Worm (Caenorhabditis elegans) whole organism, mixed stage, embryonic: ENCODE results near the gene atg-16.2.

Experiments used
- M03D4.4 ChIP-seq: sonication (generic microtip); optimal IDR thresholded peaks from 2 replicates; lab custom pipeline; 2017; ENCODE audit warnings: mild to moderate bottlenecking, missing genetic modification characterization, missing compliant biosample characterization
- bed-3 ChIP-seq: fragments of 200-800 bp; sonication (Bioruptor generic); optimal IDR thresholded peaks from 3 replicates; lab custom pipeline; 2018; ENCODE audit warnings: mild to moderate bottlenecking, missing genetic modification characterization, moderate library complexity, missing compliant biosample characterization
- blmp-1 ChIP-seq: fragments of 150-350 bp; optimal IDR thresholded peaks from 2 replicates; lab custom pipeline; 2014; ENCODE audit warnings: missing biosample characterization, missing genetic modification characterization
- ceh-39 ChIP-seq: fragments of 150-350 bp; optimal IDR thresholded peaks from 2 replicates; lab custom pipeline; 2014; ENCODE audit warnings: missing biosample characterization, missing genetic modification characterization
- ceh-43 ChIP-seq: fragments of 200-800 bp; sonication (Bioruptor generic); optimal IDR thresholded peaks from 2 replicates; lab custom pipeline; 2018; ENCODE audit warnings: mild to moderate bottlenecking, missing genetic modification characterization, moderate library complexity, missing compliant biosample characterization
- ceh-83 ChIP-seq: fragments of 200-800 bp; sonication (Bioruptor generic); optimal IDR thresholded peaks from 2 replicates; lab custom pipeline; 2018; ENCODE audit warnings: mild to moderate bottlenecking, missing genetic modification characterization, missing compliant biosample characterization
- ces-1 ChIP-seq: fragments of 150-350 bp; optimal IDR thresholded peaks from 2 replicates; lab custom pipeline; 2014; ENCODE audit warnings: missing biosample characterization, missing genetic modification reagents, missing genetic modification characterization
- cnd-1 ChIP-seq: fragments of 200-800 bp; sonication (Bioruptor generic); optimal IDR thresholded peaks from 2 replicates; lab custom pipeline; 2018; ENCODE audit warnings: mild to moderate bottlenecking, missing genetic modification characterization, missing compliant biosample characterization
- drap-1 ChIP-seq: fragments of 200-800 bp; sonication (Bioruptor generic); optimal IDR thresholded peaks from 3 replicates; lab custom pipeline; 2018; ENCODE audit warnings: mild to moderate bottlenecking, missing genetic modification characterization, missing compliant biosample characterization
- elt-1 ChIP-seq: sonication (generic microtip); optimal IDR thresholded peaks from 2 replicates; lab custom pipeline; 2017; ENCODE audit warnings: missing genetic modification characterization, mild to moderate bottlenecking, missing compliant biosample characterization, antibody characterized with exemption, moderate library complexity, borderline replicate concordance; ENCODE audit not compliant: insufficient read depth
- elt-3 ChIP-seq: fragments of 150-350 bp; optimal IDR thresholded peaks from 2 replicates; lab custom pipeline; 2014; ENCODE audit warnings: missing biosample characterization, missing genetic modification characterization
- flh-1 ChIP-seq: fragments of 200-800 bp; sonication (Bioruptor generic); optimal IDR thresholded peaks from 2 replicates; lab custom pipeline; 2018; ENCODE audit warnings: mild to moderate bottlenecking, missing genetic modification characterization, moderate library complexity, missing compliant biosample characterization
- ham-2 ChIP-seq: fragments of 200-800 bp; sonication (Bioruptor generic); optimal IDR thresholded peaks from 2 replicates; lab custom pipeline; 2018; ENCODE audit warnings: mild to moderate bottlenecking, missing genetic modification characterization, missing compliant biosample characterization
- hlh-1 ChIP-seq: fragments of 150-350 bp; optimal IDR thresholded peaks from 2 replicates; lab custom pipeline; 2014; ENCODE audit warnings: missing biosample characterization, missing genetic modification reagents, missing genetic modification characterization
- lin-13 ChIP-seq: fragments of 150-350 bp; optimal IDR thresholded peaks from 2 replicates; lab custom pipeline; 2014; ENCODE audit warnings: missing biosample characterization, missing genetic modification characterization
- lin-32 ChIP-seq: fragments of 200-800 bp; sonication (Bioruptor generic); optimal IDR thresholded peaks from 2 replicates; lab custom pipeline; 2018; ENCODE audit warnings: mild to moderate bottlenecking, missing genetic modification characterization, missing compliant biosample characterization
- lsy-2 ChIP-seq: fragments of 150-350 bp; optimal IDR thresholded peaks from 2 replicates; lab custom pipeline; 2014; ENCODE audit warnings: missing biosample characterization, missing genetic modification characterization
- mab-5 ChIP-seq: fragments of 150-350 bp; optimal IDR thresholded peaks from 2 replicates; lab custom pipeline; 2014; ENCODE audit warnings: missing biosample characterization, missing genetic modification characterization
- mls-2 ChIP-seq: sonication (generic microtip); optimal IDR thresholded peaks from 2 replicates; lab custom pipeline; 2016; ENCODE audit warnings: mild to moderate bottlenecking, missing genetic modification characterization, moderate library complexity, missing compliant biosample characterization
- nhr-12 ChIP-seq: fragments of 150-350 bp; optimal IDR thresholded peaks from 2 replicates; lab custom pipeline; 2014; ENCODE audit warnings: missing biosample characterization, missing genetic modification characterization
- nhr-2 ChIP-seq: fragments of 150-350 bp; optimal IDR thresholded peaks from 2 replicates; lab custom pipeline; 2014; ENCODE audit warnings: missing biosample characterization, missing genetic modification characterization
- nhr-237 ChIP-seq: fragments of 150-350 bp; optimal IDR thresholded peaks from 2 replicates; lab custom pipeline; 2014; ENCODE audit warnings: missing biosample characterization, missing genetic modification characterization
- nhr-28 ChIP-seq: fragments of 150-350 bp; optimal IDR thresholded peaks from 2 replicates; lab custom pipeline; 2014; ENCODE audit warnings: missing biosample characterization, missing genetic modification characterization
- nhr-76 ChIP-seq: sonication (generic microtip); optimal IDR thresholded peaks from 2 replicates; lab custom pipeline; 2017; ENCODE audit warnings: missing biosample characterization, missing genetic modification characterization
- pha-4 ChIP-seq: fragments of 150-350 bp; optimal IDR thresholded peaks from 2 replicates; lab custom pipeline; 2018; ENCODE audit warnings: missing biosample characterization, missing genetic modification reagents, missing genetic modification characterization
- sem-2 ChIP-seq: fragments of 200-800 bp; sonication (Bioruptor generic); optimal IDR thresholded peaks from 2 replicates; lab custom pipeline; 2018; ENCODE audit warnings: mild to moderate bottlenecking, missing genetic modification characterization, missing compliant biosample characterization
- snpc-4 ChIP-seq: fragments of 150-350 bp; optimal IDR thresholded peaks from 2 replicates; lab custom pipeline; 2014; ENCODE audit warnings: missing biosample characterization, missing genetic modification characterization
- sptf-1 ChIP-seq: sonication (generic microtip); optimal IDR thresholded peaks from 2 replicates; lab custom pipeline; 2017; ENCODE audit warnings: mild to moderate bottlenecking, missing genetic modification characterization, moderate library complexity, missing compliant biosample characterization
- tbx-8 ChIP-seq: fragments of 200-800 bp; sonication (Bioruptor generic); optimal IDR thresholded peaks from 2 replicates; lab custom pipeline; 2018; ENCODE audit warnings: mild to moderate bottlenecking, missing genetic modification characterization, moderate library complexity, missing compliant biosample characterization
- unc-120 ChIP-seq: sonication (generic microtip); optimal IDR thresholded peaks from 2 replicates; lab custom pipeline; 2017; ENCODE audit warnings: missing genetic modification characterization, missing compliant biosample characterization; ENCODE audit not compliant: poor library complexity, severe bottlenecking
- unc-39 ChIP-seq: fragments of 150-350 bp; optimal IDR thresholded peaks from 2 replicates; lab custom pipeline; 2014; ENCODE audit warnings: missing biosample characterization, missing genetic modification characterization
- zip-8 ChIP-seq: fragments of 150-350 bp; optimal IDR thresholded peaks from 2 replicates; lab custom pipeline; 2014; ENCODE audit warnings: missing biosample characterization, missing genetic modification characterization
- ztf-11 ChIP-seq: fragments of 150-350 bp; optimal IDR thresholded peaks from 2 replicates; lab custom pipeline; 2014; ENCODE audit warnings: missing biosample characterization, missing genetic modification characterization

The atg-16.2 gene

ce11 chrII:6470985-6471384 is 17.8 kb upstream of the atg-16.2 start, which contains the start of gene dgk-5:
Gene dgk-5 (minus strand): TSS chrII:6471085.
- no peak for TF ChIP-seq ham-2 (GFP tag; lab: Kevin White, UChicago)
- TF ChIP-seq flh-1 (GFP tag; lab: Kevin White, UChicago): no peak
- no peak for TF ChIP-seq M03D4.4 (tag; lab: Kevin White, UChicago)
- no peak for TF ChIP-seq mls-2 (tag; lab: Kevin White, UChicago)
- no peak for TF ChIP-seq ces-1
- TF ChIP-seq lin-13: no peak
- no peak for TF ChIP-seq ztf-11 (tag; lab: Kevin White, UChicago)
- TF ChIP-seq nhr-76 (tag; lab: Kevin White, UChicago): no peak
- no peak for TF ChIP-seq unc-39 (tag; lab: Kevin White, UChicago)

- TF ChIP-seq lin-32 (no peak), drap-1 (no peak), sem-2 (GFP tag; lab: Kevin White, UChicago) (no peak), lsy-2 (tag; lab: Kevin White, UChicago) (no peak), mls-2 (tag; lab: Kevin White, UChicago) (no peak), blmp-1 (no peak), pha-4 (tag; lab: Kevin White, UChicago) (no peak), snpc-4 (tag; lab: Kevin White, UChicago) (no peak), nhr-28 (no peak), cnd-1 (tag; lab: Kevin White, UChicago) (no peak), lin-13 (no peak), hlh-1 (tag; lab: Kevin White, UChicago) (no peak), tbx-8 (no peak), ham-2 (GFP tag; lab: Kevin White, UChicago) (no peak), elt-3 (tag; lab: Kevin White, UChicago) (no peak), ceh-39 (tag; lab: Kevin White, UChicago) (no peak), flh-1 (GFP tag; lab: Kevin White, UChicago) (no peak), bed-3 (GFP tag; lab: Kevin White, UChicago) (no peak), elt-1 (tag; lab: Kevin White, UChicago) (no peak), unc-120 (tag; lab: Kevin White, UChicago) (no peak)
Measured at ce11 chrII:6469340-6469739, 16.1 kb upstream of the atg-16.2 start.

ce11 chrII:6454671-6455070 is 1.5 kb upstream of the atg-16.2 start, which contains the start of gene aptf-1:
Gene aptf-1 (plus strand): TSS chrII:6454971.
- TF ChIP-seq nhr-76 (tag; lab: Kevin White, UChicago) (no peak), mls-2 (tag; lab: Kevin White, UChicago) (no peak), zip-8 (no peak), ceh-43 (GFP tag; lab: Kevin White, UChicago) (no peak), nhr-12 (tag; lab: Kevin White, UChicago) (no peak), drap-1 (no peak), nhr-237 (tag; lab: Kevin White, UChicago) (no peak)

ce11 chrII:6449656-6450055 is 3.5 kb downstream of the atg-16.2 start, which contains the start of gene nhr-22:
Gene nhr-22 (minus strand): TSS chrII:6449792.
- TF ChIP-seq snpc-4 (tag; lab: Kevin White, UChicago) (no peak), ceh-83 (no peak), sptf-1 (no peak), bed-3 (GFP tag; lab: Kevin White, UChicago) (no peak), ham-2 (GFP tag; lab: Kevin White, UChicago) (no peak), unc-39 (tag; lab: Kevin White, UChicago) (no peak), blmp-1 (no peak), ces-1 (no peak), mls-2 (tag; lab: Kevin White, UChicago) (no peak), flh-1 (GFP tag; lab: Kevin White, UChicago) (no peak), lin-32 (no peak), nhr-12 (tag; lab: Kevin White, UChicago) (no peak), ceh-39 (tag; lab: Kevin White, UChicago) (no peak), tbx-8 (no peak), nhr-2 (tag; lab: Kevin White, UChicago) (no peak), nhr-237 (tag; lab: Kevin White, UChicago) (no peak), elt-1 (tag; lab: Kevin White, UChicago) (no peak), cnd-1 (tag; lab: Kevin White, UChicago) (no peak), mab-5 (tag; lab: Kevin White, UChicago) (no peak)
